Worm (Caenorhabditis elegans) whole organism, early embryonic: Measurements from ENCODE around the gene srd-2.
A peak's percentile ranks its signal among the peaks of the same experiment; 100 is the strongest.

ENCODE experiments used
- B0310.2 ChIP-seq: sonication (generic microtip); optimal IDR thresholded peaks from 2 replicates; lab custom pipeline; 2016; ENCODE audit warnings: mild to moderate bottlenecking, missing genetic modification characterization, missing compliant biosample characterization
- F13C5.2 ChIP-seq: sonication (generic microtip); optimal IDR thresholded peaks from 2 replicates; lab custom pipeline; 2017; ENCODE audit warnings: mild to moderate bottlenecking, missing genetic modification characterization, inconsistent platforms, missing compliant biosample characterization
- aly-1 ChIP-seq: sonication (generic microtip); optimal IDR thresholded peaks from 2 replicates; lab custom pipeline; 2016; ENCODE audit warnings: missing genetic modification characterization, missing compliant biosample characterization
- ama-1 ChIP-seq: fragments of 150-350 bp; optimal IDR thresholded peaks from 2 replicates; lab custom pipeline; 2014
- ceh-13 ChIP-seq: fragments of 200-800 bp; sonication (Bioruptor generic); optimal IDR thresholded peaks from 2 replicates; lab custom pipeline; 2018; ENCODE audit warnings: mild to moderate bottlenecking, missing genetic modification characterization, missing compliant biosample characterization
- ceh-36 ChIP-seq: sonication (generic microtip); optimal IDR thresholded peaks from 2 replicates; lab custom pipeline; 2016; ENCODE audit warnings: missing genetic modification characterization, inconsistent platforms, missing compliant biosample characterization
- ets-7 ChIP-seq: sonication (generic microtip); optimal IDR thresholded peaks from 2 replicates; lab custom pipeline; 2016; ENCODE audit warnings: missing genotype, missing genetic modification characterization, missing compliant biosample characterization
- flt-1 ChIP-seq: fragments of 200-800 bp; sonication (Bioruptor generic); IDR thresholded peaks from 2 replicates; pipeline ENCODE4 v1.3.6; 2022; ENCODE audit warnings: missing genetic modification characterization, missing compliant biosample characterization
- hmbx-1 ChIP-seq: sonication (generic microtip); optimal IDR thresholded peaks from 2 replicates; lab custom pipeline; 2016; ENCODE audit warnings: mild to moderate bottlenecking, missing genetic modification characterization, missing compliant biosample characterization
- hmg-4 ChIP-seq: fragments of 200-800 bp; sonication (Bioruptor generic); optimal IDR thresholded peaks from 2 replicates; lab custom pipeline; 2018; ENCODE audit warnings: mild to moderate bottlenecking, missing genetic modification characterization, missing compliant biosample characterization
- hnd-1 ChIP-seq: sonication (generic microtip); optimal IDR thresholded peaks from 2 replicates; lab custom pipeline; 2016; ENCODE audit warnings: missing genetic modification characterization, missing compliant biosample characterization
- pes-1 ChIP-seq: fragments of 200-800 bp; sonication (Bioruptor generic); IDR thresholded peaks from 2 replicates; pipeline ENCODE4 v1.3.6; 2022; ENCODE audit warnings: missing genetic modification reagents, missing genetic modification characterization, missing compliant biosample characterization
- scrt-1 ChIP-seq: fragments of 200-800 bp; sonication (Bioruptor generic); IDR thresholded peaks from 2 replicates; pipeline ENCODE4 v1.3.6; 2022; ENCODE audit warnings: missing genetic modification characterization, missing compliant biosample characterization
- sea-1 ChIP-seq: fragments of 200-800 bp; sonication (Bioruptor generic); conservative IDR thresholded peaks from 2 replicates; pipeline ENCODE4 v1.3.6; 2022; ENCODE audit warnings: missing genetic modification characterization, missing compliant biosample characterization
- tbx-11 ChIP-seq: fragments of 200-800 bp; sonication (Bioruptor generic); IDR thresholded peaks from 2 replicates; pipeline ENCODE4 v1.3.6; 2022; ENCODE audit warnings: missing genetic modification characterization, missing compliant biosample characterization
- tbx-37 ChIP-seq: fragments of 200-800 bp; sonication (Bioruptor generic); conservative IDR thresholded peaks from 2 replicates; pipeline ENCODE4 v1.3.6; 2022; ENCODE audit warnings: missing genetic modification reagents, missing genetic modification characterization, missing compliant biosample characterization
- tra-4 ChIP-seq: sonication (generic microtip); optimal IDR thresholded peaks from 2 replicates; lab custom pipeline; 2017; ENCODE audit warnings: missing genetic modification characterization, missing compliant biosample characterization

Gene srd-2

ce11 chrII:10218171-10218570 lies 30.5 kb upstream of the srd-2 start, which contains the start of gene ref-1:
Gene ref-1, plus strand, starts transcription at chrII:10218471.
- TF ChIP-seq aly-1 (tag; lab: Kevin White, UChicago) (no peak), flt-1 (no peak), hmg-4 (GFP tag; lab: Kevin White, UChicago) (no peak), ama-1 (lab: Kevin White, UChicago) (no peak), sea-1 (GFP tag; lab: Robert Waterston, UW) (no peak), pes-1 (GFP tag; lab: Robert Waterston, UW) (no peak), F13C5.2 (tag; lab: Kevin White, UChicago) (no peak), tbx-37 (GFP tag; lab: Robert Waterston, UW) (no peak), tra-4 (tag; lab: Kevin White, UChicago) (no peak), hnd-1 (tag; lab: Kevin White, UChicago) (no peak), ceh-13 (GFP tag; lab: Kevin White, UChicago) (no peak), B0310.2 (tag; lab: Kevin White, UChicago) (no peak), tbx-11 (GFP tag; lab: Robert Waterston, UW) (no peak), ceh-36 (tag; lab: Kevin White, UChicago) (no peak), hmbx-1 (tag; lab: Kevin White, UChicago) (no peak), ets-7 (no peak), scrt-1 (no peak)

DNA sequence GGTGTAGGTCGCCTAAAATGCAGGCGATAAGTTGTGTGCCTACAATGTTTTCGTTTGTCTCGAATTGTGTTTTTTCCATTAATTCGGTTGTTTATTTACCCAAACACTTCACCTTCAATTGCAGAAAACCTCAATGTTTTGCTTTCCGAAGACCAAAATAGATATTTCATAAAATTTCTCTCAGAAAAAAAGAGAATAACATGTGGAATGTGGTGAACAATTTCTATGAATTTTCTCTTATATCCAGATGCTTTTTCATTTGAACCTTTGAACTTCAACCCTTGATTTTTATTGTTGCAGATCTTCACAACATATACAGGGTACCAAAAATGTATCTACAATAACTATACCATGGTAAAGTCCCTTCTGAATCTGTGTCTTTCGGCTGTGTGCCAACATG lies 18.7 kb upstream of the srd-2 start, which contains the start of gene T01E8.1:
T01E8.1 (plus strand) TSS at position 301 of the 400 bp plus-strand sequence.
- TF ChIP-seq hmbx-1 (tag; lab: Kevin White, UChicago) (no peak), tbx-37 (GFP tag; lab: Robert Waterston, UW) (no peak), sea-1 (GFP tag; lab: Robert Waterston, UW) (no peak), aly-1 (tag; lab: Kevin White, UChicago) (no peak), B0310.2 (tag; lab: Kevin White, UChicago) (no peak), pes-1 (GFP tag; lab: Robert Waterston, UW) (no peak), hmg-4 (GFP tag; lab: Kevin White, UChicago) (no peak), flt-1 (no peak), ceh-36 (tag; lab: Kevin White, UChicago) (no peak), ceh-13 (GFP tag; lab: Kevin White, UChicago) (no peak), F13C5.2 (tag; lab: Kevin White, UChicago) (no peak), scrt-1 (no peak), ama-1 (lab: Kevin White, UChicago) (no peak), tra-4 (tag; lab: Kevin White, UChicago) (no peak), ets-7 (no peak), tbx-11 (GFP tag; lab: Robert Waterston, UW) (no peak), hnd-1 (tag; lab: Kevin White, UChicago) (no peak)

- TF ChIP-seq hmg-4 (GFP tag; lab: Kevin White, UChicago) (no peak), ceh-13 (GFP tag; lab: Kevin White, UChicago) (no peak), pes-1 (GFP tag; lab: Robert Waterston, UW) (no peak)
Measured at ce11 chrII:10204428-10205049, 16.8 kb upstream of the srd-2 start.

DNA sequence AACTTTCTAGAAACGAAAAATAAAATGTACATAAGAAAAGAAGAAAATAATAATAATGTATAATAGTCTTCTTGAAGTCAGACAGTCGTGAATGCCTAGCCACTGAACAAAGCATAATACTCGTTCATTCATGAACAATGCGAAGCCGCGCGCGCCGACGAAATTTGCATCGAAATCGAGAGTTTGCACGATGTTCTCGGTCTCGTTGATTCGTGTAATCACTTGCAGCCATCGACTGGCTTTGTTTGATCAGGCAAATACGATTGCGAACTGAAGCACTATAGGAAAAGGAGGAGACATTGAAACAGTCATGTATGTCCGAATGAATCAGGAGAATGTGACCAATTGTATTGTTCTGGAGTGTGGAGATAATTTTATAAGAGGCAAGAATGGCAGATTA lies 16.1 kb upstream of the srd-2 start:
- TF ChIP-seq aly-1 (tag; lab: Kevin White, UChicago) (no peak), flt-1 (no peak), ceh-36 (tag; lab: Kevin White, UChicago) (no peak), sea-1 (GFP tag; lab: Robert Waterston, UW) (no peak), F13C5.2 (tag; lab: Kevin White, UChicago) (no peak), B0310.2 (tag; lab: Kevin White, UChicago) (no peak), ets-7 (no peak), ceh-13 (GFP tag; lab: Kevin White, UChicago) (no peak), hnd-1 (tag; lab: Kevin White, UChicago) (no peak), tbx-37 (GFP tag; lab: Robert Waterston, UW) (no peak), ama-1 (lab: Kevin White, UChicago) (no peak), hmg-4 (GFP tag; lab: Kevin White, UChicago) (no peak)

DNA sequence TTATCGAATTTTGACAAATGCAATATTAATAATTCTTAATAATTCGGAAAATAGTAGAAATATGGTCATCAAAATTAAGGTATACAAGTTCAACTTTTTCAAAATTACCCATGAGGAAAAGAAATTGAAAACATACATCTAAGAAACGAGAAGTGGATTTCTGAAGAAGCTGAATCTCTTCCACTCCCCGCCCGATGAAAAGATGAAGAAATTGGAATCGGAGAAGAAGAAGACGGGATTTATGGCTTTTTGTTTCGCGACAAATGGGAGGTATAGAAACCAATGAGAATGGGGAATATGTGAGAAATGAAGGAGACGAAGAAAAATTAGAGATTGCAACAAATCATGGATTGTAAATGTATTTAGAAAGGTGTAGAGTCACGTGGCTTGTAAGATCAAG lies 15.4 kb upstream of the srd-2 start:
- no peak for TF ChIP-seq hnd-1 (tag; lab: Kevin White, UChicago)
- TF ChIP-seq tbx-11 (GFP tag; lab: Robert Waterston, UW): no peak
- TF ChIP-seq ceh-13 (GFP tag; lab: Kevin White, UChicago): no peak
- TF ChIP-seq scrt-1: no peak
- no peak for TF ChIP-seq tra-4 (tag; lab: Kevin White, UChicago)
- TF ChIP-seq tbx-37 (GFP tag; lab: Robert Waterston, UW): no peak
- TF ChIP-seq F13C5.2 (tag; lab: Kevin White, UChicago): no peak
- no peak for TF ChIP-seq flt-1
- TF ChIP-seq hmbx-1 (tag; lab: Kevin White, UChicago): no peak
- TF ChIP-seq ets-7: no peak
- no peak for TF ChIP-seq hmg-4 (GFP tag; lab: Kevin White, UChicago)
- TF ChIP-seq B0310.2 (tag; lab: Kevin White, UChicago): no peak
- TF ChIP-seq ceh-36 (tag; lab: Kevin White, UChicago): no peak
- TF ChIP-seq pes-1 (GFP tag; lab: Robert Waterston, UW): no peak
- no peak for TF ChIP-seq ama-1 (lab: Kevin White, UChicago)
- no peak for TF ChIP-seq sea-1 (GFP tag; lab: Robert Waterston, UW)
- no peak for TF ChIP-seq aly-1 (tag; lab: Kevin White, UChicago)

DNA sequence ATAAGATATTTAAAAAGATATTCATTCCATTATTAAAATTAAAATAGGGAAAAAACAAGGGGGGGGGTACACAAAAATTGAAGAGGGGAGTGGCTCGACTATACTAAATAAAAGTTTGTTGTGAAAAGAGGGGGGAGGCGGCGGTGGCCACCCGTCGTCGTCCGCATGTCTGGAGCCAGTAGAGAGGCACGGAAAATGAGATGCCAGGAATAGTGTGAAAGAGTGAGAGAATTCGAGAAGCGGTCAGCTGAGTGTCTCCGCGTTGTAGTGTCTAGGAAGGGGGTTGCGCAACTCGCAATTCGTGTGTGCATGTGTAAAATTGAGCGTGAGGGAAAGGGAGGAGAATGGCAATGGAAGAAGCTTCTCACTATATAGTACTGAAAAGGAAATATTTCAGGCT lies 14.6 kb upstream of the srd-2 start:
- no peak for TF ChIP-seq tra-4 (tag; lab: Kevin White, UChicago)
- TF ChIP-seq F13C5.2 (tag; lab: Kevin White, UChicago): peak; percentile 64
- TF ChIP-seq scrt-1: no peak
- TF ChIP-seq hmg-4 (GFP tag; lab: Kevin White, UChicago): peak; percentile 84
- TF ChIP-seq tbx-11 (GFP tag; lab: Robert Waterston, UW): no peak

ce11 chrII:10200759-10201158 lies 13.1 kb upstream of the srd-2 start, which contains the start of gene arv-1:
Gene arv-1, minus strand, starts transcription at chrII:10200823.
- TF ChIP-seq pes-1 (GFP tag; lab: Robert Waterston, UW) (peak; percentile 61; the same call in 1 of the 2 replicates), B0310.2 (tag; lab: Kevin White, UChicago) (no peak), tbx-37 (GFP tag; lab: Robert Waterston, UW) (peak; percentile 65; the same call in 1 of the 2 replicates)
